Fruit fly (Drosophila melanogaster): ENCODE measurements around the gene ca.

ca gene

dm6 chr3R:29847126-29847525 lies 40.5 kb downstream of the ca start (continued):
- TF ChIP-seq CG6808 (GFP tag; optimal IDR thresholded peaks at IDR 0.05) = no peak
- TF ChIP-seq salr (GFP tag; optimal IDR thresholded peaks at IDR 0.05) = peak in 1 of 2 experiments; percentile 65
- no peak for TF ChIP-seq CG6276 (GFP tag; optimal IDR thresholded peaks at IDR 0.05)
- TF ChIP-seq Sox102F (GFP tag; optimal IDR thresholded peaks at IDR 0.05) = no peak
- peak; percentile 50 for TF ChIP-seq achi (GFP tag; optimal IDR thresholded peaks at IDR 0.05)
- TF ChIP-seq CG11762 (GFP tag; optimal IDR thresholded peaks at IDR 0.05; ENCODE audit: insufficient read depth) = peak; percentile 5
- TF ChIP-seq CG8119 (GFP tag; IDR thresholded peaks at IDR 0.05) = peak; percentile 91
- TF ChIP-seq Sox14 (GFP tag; optimal IDR thresholded peaks at IDR 0.05) = no peak
- no peak for TF ChIP-seq Smox (GFP tag; optimal IDR thresholded peaks at IDR 0.05)
- TF ChIP-seq CG16779 (tag; optimal IDR thresholded peaks at IDR 0.05) = peak; percentile 9
- no peak for TF ChIP-seq Eip78C (GFP tag)
- no peak for TF ChIP-seq lz (GFP tag; optimal IDR thresholded peaks at IDR 0.05)
- peak; percentile 50; the same call in 1 of the 2 replicates for TF ChIP-seq CG11294 (GFP tag; IDR thresholded peaks at IDR 0.05)
- peak; percentile 61 for TF ChIP-seq fd59A (GFP tag; optimal IDR thresholded peaks at IDR 0.05)
- no peak for TF ChIP-seq CG3919 (GFP tag; optimal IDR thresholded peaks at IDR 0.05)
- peak; percentile 88 for TF ChIP-seq CG4318 (GFP tag; optimal IDR thresholded peaks at IDR 0.05)

dm6 chr3R:29857228-29857627 lies 50.6 kb downstream of the ca start, which contains the start of gene dgt1:
Gene dgt1, minus strand, starts transcription at chr3R:29857491.
- no peak for TF ChIP-seq CG3032 (tag; optimal IDR thresholded peaks at IDR 0.05)
- TF ChIP-seq CG6854 (GFP tag; optimal IDR thresholded peaks at IDR 0.05) = peak; percentile 7

dm6 chr3R:29858806-29859205 lies 52.2 kb downstream of the ca start, which contains the start of gene CG7824:
Gene CG7824, minus strand, starts transcription at chr3R:29858936.
- TF ChIP-seq CG1621 (tag; optimal IDR thresholded peaks at IDR 0.05) (peak; percentile 41), topi (GFP tag; optimal IDR thresholded peaks at IDR 0.05) (no peak)

DNA sequence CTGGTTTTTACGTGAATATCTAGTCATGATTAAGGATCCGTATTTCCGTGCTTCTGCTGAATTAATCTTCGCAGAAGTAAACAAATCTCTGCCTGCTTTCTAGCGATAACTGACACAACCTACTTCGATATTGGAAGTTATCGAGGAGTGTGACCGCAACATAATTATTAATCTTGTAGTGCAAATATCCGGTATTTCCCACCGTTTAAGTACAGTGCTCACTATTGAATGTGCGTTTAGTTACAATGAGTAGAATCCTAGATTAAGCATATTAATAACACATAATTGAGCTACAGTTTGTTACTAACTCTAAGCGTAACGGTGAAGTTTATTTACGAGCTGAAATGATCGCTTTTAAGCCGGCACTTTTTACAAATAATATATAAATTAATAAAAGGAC lies 53.2 kb downstream of the ca start:
- TF ChIP-seq CG1621 (tag; optimal IDR thresholded peaks at IDR 0.05) (no peak), lz (GFP tag; optimal IDR thresholded peaks at IDR 0.05) (peak; percentile 38), CG3032 (tag; optimal IDR thresholded peaks at IDR 0.05) (peak; percentile 33), svp (GFP tag) (no peak), CG32006 (GFP tag; optimal IDR thresholded peaks at IDR 0.05) (no peak), Ets21C (GFP tag; optimal IDR thresholded peaks at IDR 0.05) (no peak), cyc (GFP tag; optimal IDR thresholded peaks at IDR 0.05) (peak; percentile 54), CG6808 (GFP tag; optimal IDR thresholded peaks at IDR 0.05) (no peak), fkh (GFP tag; optimal IDR thresholded peaks at IDR 0.05) (peak; percentile 90), CG15336 (GFP tag; IDR thresholded peaks at IDR 0.05) (0 out of 2 replicates have a peak, but pooled peaks have one; percentile 36), eg (GFP tag; IDR thresholded peaks at IDR 0.05) (peak; percentile 77), salr (GFP tag; optimal IDR thresholded peaks at IDR 0.05) (peak in 1 of 2 experiments; percentile 21), CG6792 (GFP tag; optimal IDR thresholded peaks at IDR 0.05) (peak; percentile 30), esn (GFP tag; optimal IDR thresholded peaks at IDR 0.05) (peak; percentile 43), CG31627 (GFP tag; optimal IDR thresholded peaks at IDR 0.05) (peak; percentile 35), OdsH (GFP tag; optimal IDR thresholded peaks at IDR 0.05) (no peak), Sox15 (GFP tag; optimal IDR thresholded peaks at IDR 0.05) (peak; percentile 12), Sox14 (GFP tag; optimal IDR thresholded peaks at IDR 0.05) (peak; percentile 36), Gug (GFP tag; IDR thresholded peaks at IDR 0.05) (0 out of 2 replicates have a peak, but pooled peaks have one; percentile 9), CG6163 (GFP tag; IDR thresholded peaks at IDR 0.05) (no peak), CG6854 (GFP tag; optimal IDR thresholded peaks at IDR 0.05) (no peak)
